Fruit fly (Drosophila melanogaster) whole organism, embryonic: ENCODE data around the gene mEFTs.

Experiments used
- Abd-B ChIP-seq: fragments of 200-800 bp; sonication (Bioruptor generic); optimal IDR thresholded peaks from 2 replicates; lab custom pipeline; 2018; ENCODE audit warnings: missing biosample characterization, mild to moderate bottlenecking, missing genetic modification characterization, moderate library complexity
- Blimp-1 ChIP-seq: fragments of 200-800 bp; sonication (Bioruptor generic); optimal IDR thresholded peaks from 3 replicates; lab custom pipeline; 2018; ENCODE audit warnings: missing biosample characterization, missing genetic modification characterization, mild to moderate bottlenecking, moderate library complexity, missing genetic modification reagents
- CG10147 ChIP-seq: fragments of 200-800 bp; sonication (Bioruptor generic); optimal IDR thresholded peaks from 2 replicates; lab custom pipeline; 2019; ENCODE audit warnings: missing biosample characterization, mild to moderate bottlenecking, missing genetic modification characterization, moderate library complexity
- CG10431 ChIP-seq: fragments of 200-800 bp; sonication (Bioruptor generic); optimal IDR thresholded peaks from 3 replicates; lab custom pipeline; 2018; ENCODE audit warnings: missing biosample characterization, mild to moderate bottlenecking, missing genetic modification characterization
- CG10462 ChIP-seq: fragments of 200-800 bp; sonication (Bioruptor generic); optimal IDR thresholded peaks from 2 replicates; lab custom pipeline; 2016; ENCODE audit warnings: missing biosample characterization, missing genetic modification characterization
- CG11093 ChIP-seq: fragments of 200-800 bp; sonication (Bioruptor generic); IDR thresholded peaks from 3 replicates; pipeline ENCODE4 v1.3.6; 2022; ENCODE audit warnings: missing biosample characterization, missing genetic modification characterization
- CG11398 ChIP-seq: fragments of 200-800 bp; sonication (Bioruptor generic); optimal IDR thresholded peaks from 2 replicates; lab custom pipeline; 2016; ENCODE audit warnings: missing biosample characterization, missing genetic modification characterization
- CG12155 ChIP-seq: fragments of 200-800 bp; sonication (Bioruptor generic); optimal IDR thresholded peaks from 3 replicates; lab custom pipeline; 2016; ENCODE audit warnings: missing biosample characterization, missing genetic modification characterization
- CG13287 ChIP-seq: fragments of 200-800 bp; sonication (Bioruptor generic); IDR thresholded peaks from 2 replicates; pipeline ENCODE4 v1.3.6; 2022; ENCODE audit warnings: missing biosample characterization, missing genetic modification characterization; ENCODE audit not compliant: partially characterized antibody
- CG32532 ChIP-seq: fragments of 200-800 bp; sonication (Bioruptor generic); IDR thresholded peaks from 2 replicates; pipeline ENCODE4 v1.3.6; 2022; ENCODE audit warnings: missing biosample characterization, missing genetic modification characterization
- CG32767 ChIP-seq: fragments of 200-800 bp; sonication (Bioruptor generic); IDR thresholded peaks from 2 replicates; pipeline ENCODE4 v1.3.6; 2022; ENCODE audit warnings: missing biosample characterization, missing genetic modification characterization
- CG33213 ChIP-seq: fragments of 200-800 bp; sonication (Bioruptor generic); optimal IDR thresholded peaks from 3 replicates; lab custom pipeline; 2016; ENCODE audit warnings: missing biosample characterization, missing genetic modification characterization
- CG42726 ChIP-seq: fragments of 200-800 bp; sonication (Bioruptor generic); IDR thresholded peaks from 2 replicates; pipeline ENCODE4 v1.3.6; 2022; ENCODE audit warnings: missing biosample characterization, missing genetic modification characterization; ENCODE audit not compliant: partially characterized antibody
- CG7839 ChIP-seq: fragments of 200-800 bp; sonication (Bioruptor generic); optimal IDR thresholded peaks from 3 replicates; lab custom pipeline; 2018; ENCODE audit warnings: missing biosample characterization, mild to moderate bottlenecking, missing genetic modification characterization, moderate library complexity
- CG8765 ChIP-seq: fragments of 200-800 bp; sonication (Bioruptor generic); IDR thresholded peaks from 2 replicates; pipeline ENCODE4 v1.3.6; 2022; ENCODE audit warnings: missing biosample characterization, missing genetic modification characterization
- CG9876 ChIP-seq: fragments of 200-800 bp; sonication (Bioruptor generic); optimal IDR thresholded peaks from 2 replicates; lab custom pipeline; 2016; ENCODE audit warnings: missing biosample characterization, missing genetic modification characterization
- Chrac-16 ChIP-seq: fragments of 200-800 bp; sonication (Bioruptor generic); optimal IDR thresholded peaks from 3 replicates; lab custom pipeline; 2016; ENCODE audit warnings: missing biosample characterization, missing genetic modification characterization
- Doc2 ChIP-seq: fragments of 200-800 bp; sonication (Bioruptor generic); IDR thresholded peaks from 2 replicates; pipeline ENCODE4 v1.3.6; 2022; ENCODE audit warnings: missing biosample characterization, missing genetic modification characterization
- E2f1 ChIP-seq: fragments of 200-800 bp; sonication (Bioruptor generic); IDR thresholded peaks from 2 replicates; pipeline ENCODE4 v1.3.6; 2022; ENCODE audit warnings: missing biosample characterization, missing genetic modification characterization
- Hr78 ChIP-seq, 2 experiments: fragments of 200-800 bp in 1 of 2; fragments of >200 bp in 1 of 2; sonication (Bioruptor generic) in 1 of 2; optimal IDR thresholded peaks; 2 replicates each; lab custom pipeline; 2017 to 2019; ENCODE audit warnings: missing biosample characterization in 2 of 2, missing genetic modification characterization in 2 of 2, mild to moderate bottlenecking in 1 of 2, moderate library complexity in 1 of 2
- Hsf ChIP-seq: fragments of 200-800 bp; sonication (Bioruptor generic); optimal IDR thresholded peaks from 3 replicates; lab custom pipeline; 2016; ENCODE audit warnings: missing biosample characterization, missing genetic modification characterization
- MESR4 ChIP-seq: fragments of 200-800 bp; sonication (Bioruptor generic); optimal IDR thresholded peaks from 2 replicates; lab custom pipeline; 2018; ENCODE audit warnings: missing biosample characterization, mild to moderate bottlenecking, missing genetic modification characterization, moderate library complexity
- MTF-1 ChIP-seq: fragments of 200-800 bp; sonication (Bioruptor generic); optimal IDR thresholded peaks from 2 replicates; lab custom pipeline; 2018; ENCODE audit warnings: missing biosample characterization, mild to moderate bottlenecking, missing genetic modification characterization, borderline replicate concordance
- TFAM ChIP-seq: fragments of 200-800 bp; sonication (Bioruptor generic); optimal IDR thresholded peaks from 2 replicates; lab custom pipeline; 2017; ENCODE audit warnings: missing biosample characterization, missing genetic modification characterization, inconsistent platforms
- Xbp1 ChIP-seq: fragments of 200-800 bp; sonication (Bioruptor generic); optimal IDR thresholded peaks from 3 replicates; lab custom pipeline; 2016; ENCODE audit warnings: missing biosample characterization, mild to moderate bottlenecking, missing genetic modification characterization
- YL-1 ChIP-seq: fragments of 200-800 bp; sonication (Bioruptor generic); optimal IDR thresholded peaks from 3 replicates; lab custom pipeline; 2017; ENCODE audit warnings: missing biosample characterization, mild to moderate bottlenecking, missing genetic modification characterization
- ase ChIP-seq: fragments of 200-800 bp; sonication (Bioruptor generic); IDR thresholded peaks from 3 replicates; pipeline ENCODE4 v1.3.6; 2022; ENCODE audit warnings: missing biosample characterization, missing genetic modification characterization
- ato ChIP-seq: fragments of 200-800 bp; sonication (Bioruptor generic); IDR thresholded peaks from 2 replicates; pipeline ENCODE4 v1.3.6; 2022; ENCODE audit warnings: missing biosample characterization, missing genetic modification characterization; ENCODE audit not compliant: partially characterized antibody
- cwo ChIP-seq: fragments of 200-800 bp; sonication (Bioruptor generic); optimal IDR thresholded peaks from 3 replicates; lab custom pipeline; 2017; ENCODE audit warnings: missing biosample characterization, missing genetic modification characterization, mild to moderate bottlenecking, moderate library complexity, missing genetic modification reagents
- da ChIP-seq: fragments of 200-800 bp; sonication (Bioruptor generic); optimal IDR thresholded peaks from 2 replicates; lab custom pipeline; 2016; ENCODE audit warnings: missing biosample characterization, missing genetic modification characterization
- danr ChIP-seq: fragments of 200-800 bp; sonication (Bioruptor generic); IDR thresholded peaks from 2 replicates; pipeline ENCODE4 v1.3.6; 2022; ENCODE audit warnings: missing biosample characterization, missing genetic modification characterization
- dm ChIP-seq: fragments of 200-800 bp; sonication (Bioruptor generic); optimal IDR thresholded peaks from 3 replicates; lab custom pipeline; 2016; ENCODE audit warnings: missing biosample characterization, missing genetic modification characterization
- ewg ChIP-seq: fragments of 200-800 bp; sonication (Bioruptor generic); optimal IDR thresholded peaks from 3 replicates; lab custom pipeline; 2017; ENCODE audit warnings: mild to moderate bottlenecking, missing biosample characterization, missing genetic modification reagents, missing genetic modification characterization
- fu2 ChIP-seq: fragments of 200-800 bp; sonication (Bioruptor generic); optimal IDR thresholded peaks from 2 replicates; lab custom pipeline; 2016; ENCODE audit warnings: missing biosample characterization, missing genetic modification characterization
- her ChIP-seq: fragments of 200-800 bp; sonication (Bioruptor generic); optimal IDR thresholded peaks from 2 replicates; lab custom pipeline; 2016; ENCODE audit warnings: missing biosample characterization, missing genetic modification characterization
- ind ChIP-seq: fragments of 200-800 bp; sonication (Bioruptor generic); optimal IDR thresholded peaks from 3 replicates; lab custom pipeline; 2016; ENCODE audit warnings: missing biosample characterization, missing genetic modification characterization
- insv ChIP-seq, 2 experiments: fragments of 200-800 bp; sonication (Bioruptor generic); optimal IDR thresholded peaks; 3 replicates each; lab custom pipeline; 2016 to 2018; ENCODE audit warnings: missing biosample characterization in 2 of 2, missing genetic modification characterization in 2 of 2
- lab ChIP-seq: fragments of 200-800 bp; sonication (Bioruptor generic); optimal IDR thresholded peaks from 3 replicates; lab custom pipeline; 2017; ENCODE audit warnings: missing biosample characterization, missing genetic modification characterization, mild to moderate bottlenecking, moderate library complexity, missing genetic modification reagents
- nau ChIP-seq: fragments of 200-800 bp; sonication (Bioruptor generic); optimal IDR thresholded peaks from 3 replicates; lab custom pipeline; 2017; ENCODE audit warnings: missing biosample characterization, mild to moderate bottlenecking, missing genetic modification characterization, missing genetic modification reagents
- nmo ChIP-seq: fragments of 200-800 bp; sonication (Bioruptor generic); optimal IDR thresholded peaks from 2 replicates; lab custom pipeline; 2018; ENCODE audit warnings: missing biosample characterization, mild to moderate bottlenecking, missing genetic modification characterization, moderate library complexity
- psq ChIP-seq: fragments of 200-800 bp; sonication (Bioruptor generic); optimal IDR thresholded peaks from 2 replicates; lab custom pipeline; 2017; ENCODE audit warnings: missing biosample characterization, missing genetic modification characterization
- pum ChIP-seq: fragments of 200-800 bp; sonication (Bioruptor generic); optimal IDR thresholded peaks from 2 replicates; lab custom pipeline; 2016; ENCODE audit warnings: missing biosample characterization, missing genetic modification characterization
- pzg ChIP-seq: fragments of 200-800 bp; sonication (Bioruptor generic); optimal IDR thresholded peaks from 3 replicates; lab custom pipeline; 2018; ENCODE audit warnings: missing biosample characterization, mild to moderate bottlenecking, missing genetic modification characterization, moderate library complexity
- schlank ChIP-seq: fragments of 200-800 bp; sonication (Bioruptor generic); optimal IDR thresholded peaks from 2 replicates; lab custom pipeline; 2018; ENCODE audit warnings: missing biosample characterization, mild to moderate bottlenecking, missing genetic modification characterization
- so ChIP-seq: fragments of 200-800 bp; sonication (Bioruptor generic); IDR thresholded peaks from 3 replicates; pipeline ENCODE4 v1.3.6; 2022; ENCODE audit warnings: missing biosample characterization, missing genetic modification characterization
- trem ChIP-seq: fragments of 200-800 bp; optimal IDR thresholded peaks from 3 replicates; lab custom pipeline; 2019; ENCODE audit warnings: missing biosample characterization, mild to moderate bottlenecking, missing genetic modification characterization, moderate library complexity
- tx ChIP-seq: fragments of 200-800 bp; sonication (Bioruptor generic); optimal IDR thresholded peaks from 2 replicates; lab custom pipeline; 2016; ENCODE audit warnings: missing biosample characterization, missing genetic modification characterization
- zen ChIP-seq: fragments of 200-800 bp; sonication (Bioruptor generic); optimal IDR thresholded peaks from 3 replicates; lab custom pipeline; 2018; ENCODE audit warnings: missing biosample characterization, mild to moderate bottlenecking, missing genetic modification characterization, moderate library complexity

Gene mEFTs

dm6 chr2L:17472582-17473524 is 28.1 kb downstream of the mEFTs start, which contains the start of gene BicD (continued):
- TF ChIP-seq ato (GFP tag; lab: Robert Waterston, UW) (peak; percentile 32; the same call in 1 of the 2 replicates), Xbp1 (GFP tag; lab: Kevin White, UChicago) (no peak), cwo (GFP tag; lab: Kevin White, UChicago) (no peak), ase (GFP tag; lab: Robert Waterston, UW) (no peak), fu2 (GFP tag; lab: Kevin White, UChicago) (no peak), CG11398 (GFP tag; lab: Kevin White, UChicago) (no peak), CG7839 (no peak), zen (peak; percentile 42), CG32767 (GFP tag; lab: Robert Waterston, UW) (no peak), Hsf (no peak), CG12155 (GFP tag; lab: Kevin White, UChicago) (no peak), so (GFP tag; lab: Robert Waterston, UW) (no peak), Abd-B (GFP tag; lab: Kevin White, UChicago) (peak; percentile 39), da (GFP tag; lab: Kevin White, UChicago) (no peak), E2f1 (GFP tag; lab: Robert Waterston, UW) (no peak), CG32532 (GFP tag; lab: Robert Waterston, UW) (no peak), tx (GFP tag; lab: Kevin White, UChicago) (no peak), pzg (GFP tag; lab: Kevin White, UChicago) (peak; percentile 88), TFAM (GFP tag; lab: Kevin White, UChicago) (no peak), pum (GFP tag; lab: Kevin White, UChicago) (no peak), insv (GFP tag; optimal IDR thresholded peaks at IDR 0.05; lab: Kevin White, UChicago) (no peak), Doc2 (GFP tag; lab: Robert Waterston, UW) (no peak), Chrac-16 (GFP tag; lab: Kevin White, UChicago) (no peak), lab (GFP tag; lab: Kevin White, UChicago) (peak; percentile 31), psq (GFP tag; lab: Kevin White, UChicago) (no peak), dm (GFP tag; lab: Kevin White, UChicago) (no peak), CG10431 (peak; percentile 61), CG9876 (GFP tag; lab: Kevin White, UChicago) (no peak), Hr78 (GFP tag; optimal IDR thresholded peaks at IDR 0.05; lab: Kevin White, UChicago) (no peak), ind (GFP tag; lab: Kevin White, UChicago) (no peak), CG11093 (no peak), trem (tag; lab: Kevin White, UChicago) (peak; percentile 83), YL-1 (peak; percentile 76), CG10462 (GFP tag; lab: Kevin White, UChicago) (no peak), nmo (GFP tag; lab: Kevin White, UChicago) (peak; percentile 89), her (GFP tag; lab: Kevin White, UChicago) (no peak), nau (GFP tag; lab: Kevin White, UChicago) (no peak), CG33213 (GFP tag; lab: Kevin White, UChicago) (no peak), MTF-1 (GFP tag; lab: Kevin White, UChicago) (no peak), CG13287 (GFP tag; lab: Robert Waterston, UW) (peak; percentile 78), ewg (no peak), danr (no peak), CG8765 (no peak), Blimp-1 (peak; percentile 2), schlank (no peak), MESR4 (GFP tag; lab: Kevin White, UChicago) (peak; percentile 52), CG42726 (GFP tag; lab: Robert Waterston, UW) (peak; percentile 35; the same call in 1 of the 2 replicates), CG10147 (GFP tag; lab: Kevin White, UChicago) (no peak)
